Worm (Caenorhabditis elegans) whole organism, young adult: ENCODE measurements around the gene srx-114.

Experiments
- F57A8.1 ChIP-seq: fragments of 200-800 bp; sonication (Bioruptor generic); optimal IDR thresholded peaks from 2 replicates; lab custom pipeline; 2018; ENCODE audit warnings: mild to moderate bottlenecking, missing genetic modification characterization, moderate library complexity, missing compliant biosample characterization
- dpff-1 ChIP-seq: sonication (generic microtip); optimal IDR thresholded peaks from 2 replicates; lab custom pipeline; 2017; ENCODE audit warnings: mild to moderate bottlenecking, missing genetic modification characterization, missing compliant biosample characterization
- hrde-1 ChIP-seq: sonication (generic microtip); optimal IDR thresholded peaks from 2 replicates; lab custom pipeline; 2016; ENCODE audit warnings: missing genetic modification characterization, mild to moderate bottlenecking, missing compliant biosample characterization, moderate library complexity, missing genotype, missing genetic modification reagents, borderline replicate concordance
- snpc-4 ChIP-seq, 5 experiments: fragments of 150-350 bp in 1 of 5; sonication (generic microtip) in 4 of 5; optimal IDR thresholded peaks; 2 replicates each; lab custom pipeline; 2014 to 2018; ENCODE audit warnings: missing genetic modification characterization in 5 of 5, missing biosample characterization in 3 of 5, antibody characterized with exemption in 2 of 5, mild to moderate bottlenecking in 2 of 5, missing compliant biosample characterization in 2 of 5, missing genotype in 2 of 5, moderate library complexity in 2 of 5, missing genetic modification reagents in 1 of 5

- TF ChIP-seq hrde-1 (no peak), snpc-4 (GFP tag; optimal IDR thresholded peaks at IDR 0.05; lab: Kevin White, UChicago) (no peak), snpc-4 (tag; optimal IDR thresholded peaks at IDR 0.05; lab: Kevin White, UChicago) (no peak), F57A8.1 (GFP tag; lab: Kevin White, UChicago) (no peak), dpff-1 (tag; lab: Kevin White, UChicago) (no peak)
Measured at ce11 chrII:5446506-5446905, 13.5 kb upstream of the srx-114 start, which contains the start of gene nmr-1.
